Fruit fly (Drosophila melanogaster) Kc167 (cell line): Measurements from ENCODE around the gene alphaKap4.

Experiments
- insv ChIP-seq: fragments of >200 bp; optimal IDR thresholded peaks from 3 replicates; lab custom pipeline; 2018; ENCODE audit warnings: missing external identifiers
- psq ChIP-seq: fragments of >200 bp; optimal IDR thresholded peaks from 2 replicates; lab custom pipeline; 2017; ENCODE audit warnings: missing external identifiers
- ttk ChIP-seq: sonication (Bioruptor generic); optimal IDR thresholded peaks from 2 replicates; lab custom pipeline; 2017; ENCODE audit warnings: missing external identifiers

DNA sequence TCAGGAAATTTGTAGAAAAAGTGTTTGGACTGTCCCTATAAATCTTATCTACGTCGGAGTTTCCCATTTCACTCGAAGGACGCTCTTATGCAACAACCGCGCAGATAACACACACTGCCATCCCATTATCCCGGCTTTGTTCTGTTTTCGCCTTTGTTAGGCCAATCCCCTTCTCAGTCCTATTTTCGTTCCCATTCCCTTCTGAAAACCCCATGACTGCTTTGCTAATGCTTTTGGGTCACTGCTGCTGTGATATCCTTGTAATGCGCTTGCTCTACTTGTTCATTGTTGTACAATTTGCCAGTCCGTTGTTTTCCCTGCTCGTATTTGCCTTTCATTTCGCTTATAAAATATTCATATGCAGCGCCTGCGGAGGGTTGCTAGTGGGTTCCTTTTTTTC lies 41.7 kb downstream of the alphaKap4 start:
- no peak for TF ChIP-seq psq
- TF ChIP-seq insv (lab: Kevin White, UChicago), result no peak
- TF ChIP-seq ttk, result no peak
